Worm (Caenorhabditis elegans): Measurements from ENCODE around the gene T16G12.10.

T16G12.10 gene

ce11 chrIII:10023452-10023851, 32.5 kb downstream of the T16G12.10 start, which contains the start of gene ins-21:
Gene ins-21 (plus strand): TSS chrIII:10023752.
- TF ChIP-seq pag-3 (tag; optimal IDR thresholded peaks at IDR 0.05; ENCODE audit: borderline replicate concordance, insufficient read depth) = no peak
- no peak for TF ChIP-seq jun-1 (tag; optimal IDR thresholded peaks at IDR 0.05)

DNA sequence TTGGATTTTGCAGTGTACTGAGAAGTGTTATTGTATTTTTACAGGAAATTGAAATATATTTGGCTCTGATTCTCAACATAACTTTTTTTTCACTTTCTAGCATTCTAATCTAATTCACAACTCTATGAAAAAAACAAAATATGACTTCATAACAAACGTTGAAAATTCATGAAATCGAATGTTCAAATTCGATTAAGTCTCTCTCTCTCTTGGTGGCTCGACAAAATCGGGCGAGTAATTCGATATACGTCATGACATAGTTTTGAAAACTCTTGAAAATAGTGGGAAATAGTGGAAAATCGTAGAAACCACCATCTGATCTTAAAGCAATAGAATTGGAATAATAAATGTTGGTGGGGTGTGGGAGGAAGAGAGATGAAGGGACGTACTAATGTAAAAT, 37.9 kb downstream of the T16G12.10 start:
- no peak for TF ChIP-seq nhr-19 (GFP tag; conservative IDR thresholded peaks at IDR 0.05)
- peak; percentile 25 for TF ChIP-seq snpc-4 (tag; optimal IDR thresholded peaks at IDR 0.05)
- TF ChIP-seq jun-1 (tag; optimal IDR thresholded peaks at IDR 0.05) = no peak
- peak; percentile 43 for TF ChIP-seq ceh-8 (GFP tag; optimal IDR thresholded peaks at IDR 0.05)
- TF ChIP-seq lin-35 (GFP tag; optimal IDR thresholded peaks at IDR 0.05) = no peak
- TF ChIP-seq fkh-8 (tag; optimal IDR thresholded peaks at IDR 0.05) = peak; percentile 6

ce11 chrIII:10016413-10017051, 39.4 kb downstream of the T16G12.10 start, which contains the start of gene rgs-1:
Gene rgs-1 (minus strand): TSS chrIII:10016558.
- TF ChIP-seq mef-2 (tag; optimal IDR thresholded peaks at IDR 0.05) (no peak), nhr-76 (tag; optimal IDR thresholded peaks at IDR 0.05) (no peak), ceh-82 (tag; optimal IDR thresholded peaks at IDR 0.05) (peak; percentile 3 to 76 (median 11)), hpl-2 (GFP tag; optimal IDR thresholded peaks at IDR 0.05) (no peak), sox-4 (tag; optimal IDR thresholded peaks at IDR 0.05) (no peak), dpl-1 (GFP tag; optimal IDR thresholded peaks at IDR 0.05) (peak in 1 of 3 experiments; percentile 13), pag-3 (tag; optimal IDR thresholded peaks at IDR 0.05; ENCODE audit: borderline replicate concordance, insufficient read depth) (no peak), lsy-2 (tag; optimal IDR thresholded peaks at IDR 0.05) (peak; percentile 7 to 46), efl-1 (optimal IDR thresholded peaks at IDR 0.05) (peak; percentile 38 to 49), efl-1 (GFP tag; optimal IDR thresholded peaks at IDR 0.05 in 1 of 2) (no peak), nhr-71 (tag; optimal IDR thresholded peaks at IDR 0.05) (peak; percentile 75), snu-23 (GFP tag; optimal IDR thresholded peaks at IDR 0.05) (peak; percentile 55), unc-86 (tag; optimal IDR thresholded peaks at IDR 0.05) (peak; percentile 74), lin-14 (GFP tag; optimal IDR thresholded peaks at IDR 0.05) (peak; percentile 82), pax-3 (tag; optimal IDR thresholded peaks at IDR 0.05) (no peak), lin-35 (GFP tag; optimal IDR thresholded peaks at IDR 0.05) (peak in 1 of 2 experiments; percentile 55), ets-5 (GFP tag; IDR thresholded peaks at IDR 0.05) (no peak), isw-1 (GFP tag; IDR thresholded peaks at IDR 0.05) (0 out of 2 replicates have a peak, but pooled peaks have one; percentile 6), elt-3 (tag; optimal IDR thresholded peaks at IDR 0.05) (no peak), nhr-11 (tag; optimal IDR thresholded peaks at IDR 0.05) (no peak), egl-13 (tag; optimal IDR thresholded peaks at IDR 0.05) (peak; percentile 10), lin-39 (tag; optimal IDR thresholded peaks at IDR 0.05) (no peak), swsn-7 (tag; optimal IDR thresholded peaks at IDR 0.05) (peak; percentile 43), nhr-12 (tag; optimal IDR thresholded peaks at IDR 0.05) (no peak), xbp-1 (tag; optimal IDR thresholded peaks at IDR 0.05) (peak; percentile 49), hlh-17 (GFP tag; optimal IDR thresholded peaks at IDR 0.05; ENCODE audit: borderline replicate concordance) (no peak), lir-3 (tag; optimal IDR thresholded peaks at IDR 0.05; ENCODE audit: poor library complexity) (no peak), vab-15 (tag; optimal IDR thresholded peaks at IDR 0.05) (no peak), nhr-20 (tag; optimal IDR thresholded peaks at IDR 0.05) (no peak), fkh-10 (GFP tag; optimal IDR thresholded peaks at IDR 0.05) (peak; percentile 61), nhr-47 (tag; optimal IDR thresholded peaks at IDR 0.05) (peak; percentile 61), snpc-4 (tag; optimal IDR thresholded peaks at IDR 0.05) (peak; percentile 34), dsc-1 (tag; optimal IDR thresholded peaks at IDR 0.05) (peak; percentile 61), mep-1 (tag; optimal IDR thresholded peaks at IDR 0.05) (peak; percentile 49), pqm-1 (tag; optimal IDR thresholded peaks at IDR 0.05) (no peak), zip-4 (GFP tag; optimal IDR thresholded peaks at IDR 0.05) (no peak), unc-30 (tag; optimal IDR thresholded peaks at IDR 0.05) (no peak), F16B12.6 (tag; optimal IDR thresholded peaks at IDR 0.05) (no peak), tbx-2 (tag; optimal IDR thresholded peaks at IDR 0.05) (peak; percentile 33), nhr-77 (tag; optimal IDR thresholded peaks at IDR 0.05) (no peak), fkh-8 (tag; optimal IDR thresholded peaks at IDR 0.05) (peak; percentile 79), hlh-4 (tag; optimal IDR thresholded peaks at IDR 0.05) (no peak), fos-1 (tag; optimal IDR thresholded peaks at IDR 0.05) (no peak), skn-1 (tag; optimal IDR thresholded peaks at IDR 0.05) (peak; percentile 24), nhr-19 (GFP tag; conservative IDR thresholded peaks at IDR 0.05) (no peak)
